Worm (Caenorhabditis elegans): ENCODE results near the gene F58G1.3.

ce11 chrII:12961293-12961692 lies 33.2 kb upstream of the F58G1.3 start:
- TF ChIP-seq ces-1 (GFP tag; optimal IDR thresholded peaks at IDR 0.05) (no peak), nhr-76 (tag; optimal IDR thresholded peaks at IDR 0.05) (no peak), nhr-2 (tag; optimal IDR thresholded peaks at IDR 0.05) (no peak), snpc-4 (tag; optimal IDR thresholded peaks at IDR 0.05) (no peak), unc-39 (tag; optimal IDR thresholded peaks at IDR 0.05) (no peak), lin-13 (tag; optimal IDR thresholded peaks at IDR 0.05) (no peak), ztf-11 (tag; optimal IDR thresholded peaks at IDR 0.05) (no peak), ceh-39 (tag; optimal IDR thresholded peaks at IDR 0.05) (no peak), nhr-12 (tag; optimal IDR thresholded peaks at IDR 0.05) (no peak), mab-5 (tag; optimal IDR thresholded peaks at IDR 0.05) (no peak), ham-2 (GFP tag; optimal IDR thresholded peaks at IDR 0.05) (no peak), unc-62 (GFP tag; optimal IDR thresholded peaks at IDR 0.05) (no peak), zip-8 (tag; optimal IDR thresholded peaks at IDR 0.05) (no peak)

All from whole organism, mixed stage, embryonic.